Worm (Caenorhabditis elegans) whole organism, young adult: ENCODE results near the gene C15H11.1.
A peak's percentile ranks its signal among the peaks of the same experiment; 100 is the strongest.

Experiments
- C17E4.6 ChIP-seq: fragments of 200-800 bp; sonication (Bioruptor generic); IDR thresholded peaks from 2 replicates; pipeline ENCODE4 v1.3.6; 2022; ENCODE audit warnings: missing genetic modification reagents, missing genetic modification characterization, missing compliant biosample characterization
- F37B4.10 ChIP-seq: fragments of 200-800 bp; sonication (Bioruptor generic); IDR thresholded peaks from 2 replicates; pipeline ENCODE4 v1.3.6; 2022; ENCODE audit warnings: missing genetic modification characterization, missing compliant biosample characterization
- F39B2.1 ChIP-seq: fragments of 200-800 bp; sonication (Bioruptor generic); IDR thresholded peaks from 2 replicates; pipeline ENCODE4 v1.3.6; 2022; ENCODE audit warnings: missing genetic modification reagents, missing genetic modification characterization, missing compliant biosample characterization
- T07F8.4 ChIP-seq: sonication (generic microtip); optimal IDR thresholded peaks from 2 replicates; lab custom pipeline; 2016; ENCODE audit warnings: mild to moderate bottlenecking, missing genetic modification characterization, moderate library complexity, missing compliant biosample characterization
- Y53F4B.3 ChIP-seq: fragments of 200-800 bp; sonication (Bioruptor generic); IDR thresholded peaks from 2 replicates; pipeline ENCODE4 v1.3.6; 2022; ENCODE audit warnings: missing genetic modification reagents, missing genetic modification characterization, missing compliant biosample characterization
- Y53G8AR.9 ChIP-seq: fragments of 200-800 bp; sonication (Bioruptor generic); conservative IDR thresholded peaks from 2 replicates; pipeline ENCODE4 v1.3.6; 2022; ENCODE audit warnings: missing genetic modification reagents, missing genetic modification characterization, missing compliant biosample characterization
- aptf-2 ChIP-seq: fragments of 200-800 bp; sonication (Bioruptor generic); conservative IDR thresholded peaks from 2 replicates; pipeline ENCODE4 v1.3.6; 2022; ENCODE audit warnings: missing genetic modification reagents, missing genetic modification characterization, missing compliant biosample characterization
- aptf-3 ChIP-seq: fragments of 200-800 bp; sonication (Bioruptor generic); IDR thresholded peaks from 2 replicates; pipeline ENCODE4 v1.3.6; 2022; ENCODE audit warnings: missing genetic modification characterization, missing compliant biosample characterization
- atf-7 ChIP-seq: sonication (generic microtip); optimal IDR thresholded peaks from 2 replicates; lab custom pipeline; 2017; ENCODE audit warnings: mild to moderate bottlenecking, missing genetic modification characterization, missing compliant biosample characterization
- attf-6 ChIP-seq: fragments of 200-800 bp; sonication (Bioruptor generic); IDR thresholded peaks from 2 replicates; pipeline ENCODE4 v1.3.6; 2022; ENCODE audit warnings: missing genetic modification reagents, missing genetic modification characterization, missing compliant biosample characterization
- bed-2 ChIP-seq: fragments of 200-800 bp; sonication (Bioruptor generic); IDR thresholded peaks from 2 replicates; pipeline ENCODE4 v1.3.6; 2022; ENCODE audit warnings: missing genetic modification reagents, missing genetic modification characterization, missing compliant biosample characterization
- ceh-100 ChIP-seq: fragments of 200-800 bp; sonication (Bioruptor generic); IDR thresholded peaks from 2 replicates; pipeline ENCODE4 v1.3.6; 2022; ENCODE audit warnings: missing genetic modification reagents, missing genetic modification characterization, missing compliant biosample characterization
- ceh-58 ChIP-seq: fragments of 200-800 bp; sonication (Bioruptor generic); IDR thresholded peaks from 2 replicates; pipeline ENCODE4 v1.3.6; 2022; ENCODE audit warnings: missing genetic modification characterization, missing compliant biosample characterization
- dpl-1 ChIP-seq: fragments of 150-350 bp; optimal IDR thresholded peaks from 2 replicates; lab custom pipeline; 2014; ENCODE audit warnings: missing biosample characterization, missing genetic modification reagents, missing genetic modification characterization
- efl-1 ChIP-seq: fragments of 150-350 bp; optimal IDR thresholded peaks from 2 replicates; lab custom pipeline; 2014; ENCODE audit warnings: missing biosample characterization, missing genetic modification reagents, missing genetic modification characterization
- him-1 ChIP-seq: sonication (generic microtip); optimal IDR thresholded peaks from 2 replicates; lab custom pipeline; 2016; ENCODE audit warnings: missing genotype, missing genetic modification reagents, missing genetic modification characterization, missing compliant biosample characterization
- hlh-26 ChIP-seq: fragments of 200-800 bp; sonication (Bioruptor generic); conservative IDR thresholded peaks from 2 replicates; pipeline ENCODE4 v1.3.6; 2022; ENCODE audit warnings: missing genetic modification reagents, missing genetic modification characterization, missing compliant biosample characterization
- lin-54 ChIP-seq: fragments of 200-800 bp; sonication (Bioruptor generic); optimal IDR thresholded peaks from 2 replicates; lab custom pipeline; 2018; ENCODE audit warnings: mild to moderate bottlenecking, missing genetic modification characterization, missing compliant biosample characterization
- lir-1 ChIP-seq: fragments of 200-800 bp; sonication (Bioruptor generic); conservative IDR thresholded peaks from 2 replicates; pipeline ENCODE4 v1.3.6; 2022; ENCODE audit warnings: missing genetic modification reagents, missing genetic modification characterization, missing compliant biosample characterization
- madf-10 ChIP-seq: sonication (generic microtip); optimal IDR thresholded peaks from 2 replicates; lab custom pipeline; 2016; ENCODE audit warnings: mild to moderate bottlenecking, missing genetic modification characterization, missing compliant biosample characterization
- madf-8 ChIP-seq: fragments of 200-800 bp; sonication (Bioruptor generic); conservative IDR thresholded peaks from 2 replicates; pipeline ENCODE4 v1.3.6; 2022; ENCODE audit warnings: missing genetic modification reagents, missing genetic modification characterization, missing compliant biosample characterization
- mes-4 ChIP-seq: sonication (generic microtip); optimal IDR thresholded peaks from 2 replicates; lab custom pipeline; 2016; ENCODE audit warnings: missing genotype, missing genetic modification characterization, missing compliant biosample characterization
- nfya-2 ChIP-seq: fragments of 200-800 bp; sonication (Bioruptor generic); IDR thresholded peaks from 2 replicates; pipeline ENCODE4 v1.3.6; 2022; ENCODE audit warnings: missing genetic modification reagents, missing genetic modification characterization, missing compliant biosample characterization
- pbrm-1 ChIP-seq: fragments of 200-800 bp; sonication (Bioruptor generic); IDR thresholded peaks from 2 replicates; pipeline ENCODE4 v1.3.6; 2022; ENCODE audit warnings: missing genetic modification reagents, missing genetic modification characterization, missing compliant biosample characterization
- rec-8 ChIP-seq, 2 experiments: sonication (generic microtip); optimal IDR thresholded peaks; 2 replicates each; lab custom pipeline; 2016; ENCODE audit warnings: mild to moderate bottlenecking in 2 of 2, missing genetic modification characterization in 2 of 2, missing genetic modification reagents in 2 of 2, missing genotype in 2 of 2, missing biosample characterization in 1 of 2, missing compliant biosample characterization in 1 of 2, moderate library complexity in 1 of 2
- snpc-1.1 ChIP-seq: sonication (generic microtip); optimal IDR thresholded peaks from 2 replicates; lab custom pipeline; 2017; ENCODE audit warnings: missing genetic modification characterization, mild to moderate bottlenecking, missing compliant biosample characterization, antibody characterized with exemption, moderate library complexity, missing genotype, missing genetic modification reagents; ENCODE audit not compliant: insufficient read depth
- snpc-3.4 ChIP-seq: sonication (generic microtip); optimal IDR thresholded peaks from 2 replicates; lab custom pipeline; 2017; ENCODE audit warnings: missing genetic modification characterization, mild to moderate bottlenecking, missing compliant biosample characterization, antibody characterized with exemption, moderate library complexity, missing genotype, missing genetic modification reagents
- snpc-4 ChIP-seq, 5 experiments: fragments of 150-350 bp in 1 of 5; sonication (generic microtip) in 4 of 5; optimal IDR thresholded peaks; 2 replicates each; lab custom pipeline; 2014 to 2018; ENCODE audit warnings: missing genetic modification characterization in 5 of 5, missing biosample characterization in 3 of 5, antibody characterized with exemption in 2 of 5, mild to moderate bottlenecking in 2 of 5, missing compliant biosample characterization in 2 of 5, missing genotype in 2 of 5, moderate library complexity in 2 of 5, missing genetic modification reagents in 1 of 5
- tlf-1 ChIP-seq: fragments of 200-800 bp; sonication (Bioruptor generic); optimal IDR thresholded peaks from 2 replicates; lab custom pipeline; 2018; ENCODE audit warnings: mild to moderate bottlenecking, missing genetic modification characterization, missing compliant biosample characterization
- unc-62 ChIP-seq: fragments of 150-350 bp; optimal IDR thresholded peaks from 2 replicates; lab custom pipeline; 2014; ENCODE audit warnings: missing biosample characterization, missing genetic modification reagents, missing genetic modification characterization
- xnd-1 ChIP-seq: sonication (generic microtip); optimal IDR thresholded peaks from 2 replicates; lab custom pipeline; 2016; ENCODE audit warnings: missing genotype, missing genetic modification reagents, missing genetic modification characterization, missing compliant biosample characterization
- ztf-18 ChIP-seq: sonication (generic microtip); optimal IDR thresholded peaks from 2 replicates; lab custom pipeline; 2016; ENCODE audit warnings: missing genotype, mild to moderate bottlenecking, missing genetic modification characterization, missing compliant biosample characterization
- ztf-25 ChIP-seq: fragments of 200-800 bp; sonication (Bioruptor generic); IDR thresholded peaks from 2 replicates; pipeline ENCODE4 v1.3.6; 2022; ENCODE audit warnings: missing genetic modification reagents, missing genetic modification characterization, missing compliant biosample characterization
- ztf-6 ChIP-seq: fragments of 200-800 bp; sonication (Bioruptor generic); IDR thresholded peaks from 2 replicates; pipeline ENCODE4 v1.3.6; 2022; ENCODE audit warnings: missing genetic modification reagents, missing genetic modification characterization, missing compliant biosample characterization

Gene C15H11.1

DNA sequence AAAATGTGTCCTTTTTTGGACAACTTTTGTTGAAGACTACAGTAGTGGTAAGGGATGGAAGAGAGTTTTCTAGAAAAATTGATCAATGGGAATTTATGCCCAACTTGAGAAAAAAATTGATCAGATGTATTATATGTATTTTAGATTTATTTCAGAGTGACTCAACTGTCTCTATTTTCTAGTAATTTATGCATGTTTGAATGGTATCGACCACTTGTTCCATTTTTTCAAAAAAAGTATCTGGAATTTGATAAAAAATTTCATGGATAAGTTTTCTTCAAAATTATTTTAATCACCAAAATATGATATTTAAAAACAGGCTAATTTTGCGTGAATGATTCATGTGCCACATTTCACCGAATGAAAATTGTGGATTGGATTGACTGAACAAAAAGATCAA is 1.8 kb upstream of the C15H11.1 start, which contains the start of gene C15H11.10:
Gene C15H11.10, plus strand, starts transcription at position 301 of the 400 bp plus-strand sequence.
- no peak for TF ChIP-seq bed-2 (GFP tag; lab: Robert Waterston, UW)
- no peak for TF ChIP-seq aptf-2 (GFP tag; lab: Robert Waterston, UW)
- no peak for TF ChIP-seq dpl-1
- no peak for TF ChIP-seq ceh-58 (GFP tag; lab: Robert Waterston, UW)
- no peak for TF ChIP-seq atf-7 (tag; lab: Kevin White, UChicago)
- TF ChIP-seq F39B2.1 (GFP tag; lab: Robert Waterston, UW) = no peak
- TF ChIP-seq mes-4 (tag; lab: Kevin White, UChicago) = no peak
- TF ChIP-seq unc-62 (GFP tag; lab: Kevin White, UChicago) = no peak
- TF ChIP-seq, all 124 proteins: peak for 0

DNA sequence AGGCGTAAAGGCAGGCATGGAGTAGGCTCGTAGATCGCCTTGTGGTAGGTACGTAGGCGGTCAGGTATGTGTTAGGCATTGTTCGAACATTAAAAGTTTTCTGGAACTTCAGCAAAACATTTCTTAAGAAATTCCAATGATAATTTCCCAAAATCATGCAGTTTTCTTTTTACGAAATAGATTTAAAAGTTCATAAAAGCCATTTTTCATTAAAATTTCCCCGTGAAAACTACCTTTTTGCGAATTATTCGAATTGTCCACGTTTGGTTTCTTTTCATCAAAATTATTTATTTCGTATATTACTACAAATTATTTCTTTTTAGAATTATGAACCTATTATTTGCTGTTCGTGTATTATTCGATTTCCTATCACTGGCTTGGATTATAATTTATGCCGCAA is 1.1 kb downstream of the C15H11.1 start, which contains the start of gene C15H11.13:
Gene C15H11.13, plus strand, starts transcription at position 301 of the 400 bp plus-strand sequence.
- no peak for TF ChIP-seq ceh-100
- no peak for TF ChIP-seq lin-54
- no peak for TF ChIP-seq lir-1 (GFP tag; lab: Robert Waterston, UW)
- no peak for TF ChIP-seq attf-6 (GFP tag; lab: Robert Waterston, UW)
- TF ChIP-seq efl-1 (GFP tag; lab: Kevin White, UChicago) = no peak

DNA sequence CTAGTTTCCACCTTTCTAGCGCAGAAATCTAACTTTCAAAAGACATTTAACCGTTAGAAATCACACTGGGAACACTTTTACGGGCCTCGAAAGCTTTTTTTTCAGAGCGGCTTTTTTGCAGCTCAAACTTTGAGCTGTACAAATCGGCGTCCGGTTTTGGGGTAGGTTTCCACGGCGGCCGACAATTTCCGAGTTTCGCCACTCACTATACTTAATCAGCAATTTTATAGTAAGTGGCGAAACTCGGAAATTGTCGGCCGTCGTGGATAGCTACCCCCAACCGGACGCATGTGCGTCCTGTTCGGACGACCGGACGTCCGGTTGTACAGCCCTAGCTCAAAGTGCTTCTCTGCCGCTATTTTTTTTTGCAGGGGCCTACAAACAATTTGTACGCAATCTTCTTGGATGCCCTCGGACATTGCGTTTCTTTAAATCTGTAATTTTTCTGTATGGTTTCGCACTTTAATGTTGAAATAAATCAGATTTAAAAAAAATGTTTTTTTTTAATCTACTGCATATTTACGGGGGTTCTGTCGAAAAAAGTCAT is 2.6 kb downstream of the C15H11.1 start:
- TF ChIP-seq snpc-4 (GFP tag; optimal IDR thresholded peaks at IDR 0.05; lab: Kevin White, UChicago) = peak; percentile 80
- TF ChIP-seq snpc-4 (tag; optimal IDR thresholded peaks at IDR 0.05; lab: Kevin White, UChicago) = peak in 3 of 4 experiments; percentile 84 to 96 (median 93)
- peak; percentile 54; the same call in 1 of the 2 replicates for TF ChIP-seq pbrm-1 (GFP tag; lab: Robert Waterston, UW)
- peak; percentile 83 for TF ChIP-seq snpc-1.1
- peak; percentile 27 for TF ChIP-seq him-1 (tag; lab: Kevin White, UChicago)
- 0 out of 2 replicates have a peak, but pooled peaks have one; percentile 79 for TF ChIP-seq F37B4.10 (GFP tag; lab: Robert Waterston, UW)
- no peak for TF ChIP-seq ztf-6
- TF ChIP-seq snpc-3.4 (tag; lab: Kevin White, UChicago) = peak; percentile 50
- TF ChIP-seq madf-8 (GFP tag; lab: Robert Waterston, UW) = no peak

DNA sequence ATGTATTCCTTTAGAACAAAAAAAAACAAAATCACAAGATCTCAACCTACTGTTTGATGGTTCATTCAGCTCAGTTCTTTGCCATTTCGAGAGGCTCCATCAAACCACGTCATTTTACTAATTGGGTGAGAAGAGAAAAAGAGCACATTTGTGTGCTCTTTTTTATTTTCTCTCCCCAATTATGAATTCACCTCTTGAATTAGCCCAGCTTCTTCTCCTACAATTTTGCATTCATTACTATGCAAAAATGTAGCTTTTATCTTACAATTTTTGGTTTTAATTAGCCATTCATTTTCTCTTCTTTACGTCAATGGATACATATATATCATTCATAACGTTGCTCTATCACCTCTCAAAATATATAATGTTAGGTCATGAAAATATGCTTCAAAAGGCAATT is 12.0 kb downstream of the C15H11.1 start:
- no peak for TF ChIP-seq xnd-1 (tag; lab: Kevin White, UChicago)
- TF ChIP-seq tlf-1 (GFP tag; lab: Kevin White, UChicago) = no peak
- no peak for TF ChIP-seq madf-10 (tag; lab: Kevin White, UChicago)
- TF ChIP-seq Y53F4B.3 (GFP tag; lab: Robert Waterston, UW) = no peak
- TF ChIP-seq Y53G8AR.9 (GFP tag; lab: Robert Waterston, UW) = no peak
- no peak for TF ChIP-seq mes-4 (tag; lab: Kevin White, UChicago)
- no peak for TF ChIP-seq nfya-2
- no peak for TF ChIP-seq T07F8.4 (tag; lab: Kevin White, UChicago)
- no peak for TF ChIP-seq C17E4.6 (GFP tag; lab: Robert Waterston, UW)
- no peak for TF ChIP-seq aptf-3 (GFP tag; lab: Robert Waterston, UW)
- TF ChIP-seq ztf-25 (GFP tag; lab: Robert Waterston, UW) = no peak

DNA sequence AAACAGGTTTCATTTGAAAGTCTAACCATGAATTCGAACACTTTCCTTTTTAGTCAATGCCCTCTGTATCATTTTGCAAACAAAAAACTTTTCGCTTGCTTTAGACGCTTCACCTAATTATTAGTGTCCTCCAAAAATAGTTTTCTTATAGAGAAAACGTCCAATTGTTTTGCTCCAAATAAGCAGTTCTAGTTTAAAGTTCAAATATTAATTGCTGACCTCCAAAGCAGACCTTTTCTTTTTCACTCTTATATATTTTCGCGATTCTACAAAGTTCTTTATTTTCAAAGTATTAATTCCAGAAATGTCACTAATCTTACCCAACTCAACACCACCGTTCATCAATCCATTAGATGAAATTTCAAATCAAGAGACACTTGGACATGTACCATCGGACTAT is 15.2 kb downstream of the C15H11.1 start, which contains the start of gene gnrr-2:
Gene gnrr-2, plus strand, starts transcription at position 301 of the 400 bp plus-strand sequence.
- no peak for TF ChIP-seq rec-8 (tag; optimal IDR thresholded peaks at IDR 0.05; lab: Kevin White, UChicago)
- no peak for TF ChIP-seq F39B2.1 (GFP tag; lab: Robert Waterston, UW)
- TF ChIP-seq bed-2 (GFP tag; lab: Robert Waterston, UW) = no peak
- TF ChIP-seq snpc-3.4 (tag; lab: Kevin White, UChicago) = no peak
- no peak for TF ChIP-seq ztf-18 (tag; lab: Kevin White, UChicago)
- TF ChIP-seq hlh-26 = no peak
- TF ChIP-seq T07F8.4 (tag; lab: Kevin White, UChicago) = no peak
